Worm (Caenorhabditis elegans) whole organism, L1 larva: ENCODE data around the gene Y44A6C.2.

Experiments
- C04F5.9 ChIP-seq: sonication (generic microtip); optimal IDR thresholded peaks from 2 replicates; lab custom pipeline; 2016; ENCODE audit warnings: missing genetic modification characterization, missing compliant biosample characterization
- C16A3.4 ChIP-seq: fragments of 150-350 bp; optimal IDR thresholded peaks from 2 replicates; lab custom pipeline; 2014; ENCODE audit warnings: missing biosample characterization, missing genetic modification characterization
- C34B4.2 ChIP-seq: sonication (generic microtip); optimal IDR thresholded peaks from 2 replicates; lab custom pipeline; 2017; ENCODE audit warnings: mild to moderate bottlenecking, missing genetic modification characterization, missing compliant biosample characterization
- F16B12.6 ChIP-seq: fragments of 150-350 bp; optimal IDR thresholded peaks from 2 replicates; lab custom pipeline; 2014; ENCODE audit warnings: missing biosample characterization, missing genetic modification characterization
- aha-1 ChIP-seq: fragments of 150-350 bp; optimal IDR thresholded peaks from 2 replicates; lab custom pipeline; 2014; ENCODE audit warnings: missing biosample characterization, missing genetic modification characterization
- alr-1 ChIP-seq: fragments of 200-800 bp; sonication (Bioruptor generic); optimal IDR thresholded peaks from 2 replicates; lab custom pipeline; 2018; ENCODE audit warnings: borderline replicate concordance, mild to moderate bottlenecking, missing genetic modification characterization, missing compliant biosample characterization
- aly-2 ChIP-seq: fragments of 150-350 bp; optimal IDR thresholded peaks from 2 replicates; lab custom pipeline; 2014; ENCODE audit warnings: missing biosample characterization, missing genetic modification characterization
- ceh-63 ChIP-seq: fragments of 200-800 bp; sonication (Bioruptor generic); optimal IDR thresholded peaks from 2 replicates; lab custom pipeline; 2018; ENCODE audit warnings: mild to moderate bottlenecking, missing genetic modification characterization, missing compliant biosample characterization
- ceh-8 ChIP-seq: fragments of 200-800 bp; sonication (Bioruptor generic); optimal IDR thresholded peaks from 2 replicates; lab custom pipeline; 2018; ENCODE audit warnings: mild to moderate bottlenecking, missing genetic modification characterization, moderate library complexity, missing compliant biosample characterization
- egl-13 ChIP-seq: sonication (generic microtip); optimal IDR thresholded peaks from 2 replicates; lab custom pipeline; 2016; ENCODE audit warnings: missing genotype, missing genetic modification reagents, missing genetic modification characterization, missing compliant biosample characterization
- egl-27 ChIP-seq, 2 experiments: fragments of 150-350 bp in 1 of 2; sonication (generic microtip); optimal IDR thresholded peaks; 3 replicates each; lab custom pipeline; 2017 to 2018; ENCODE audit warnings: missing biosample characterization in 2 of 2, missing genetic modification characterization in 2 of 2, missing genetic modification reagents in 2 of 2
- elt-2 ChIP-seq: sonication (generic microtip); optimal IDR thresholded peaks from 2 replicates; lab custom pipeline; 2016; ENCODE audit warnings: missing genetic modification characterization, mild to moderate bottlenecking, inconsistent platforms, missing compliant biosample characterization, missing genetic modification reagents
- fkh-4 ChIP-seq: sonication (generic microtip); optimal IDR thresholded peaks from 2 replicates; lab custom pipeline; 2016; ENCODE audit warnings: missing compliant biosample characterization, missing genetic modification characterization, borderline replicate concordance
- fkh-8 ChIP-seq: sonication (generic microtip); optimal IDR thresholded peaks from 2 replicates; lab custom pipeline; 2016; ENCODE audit warnings: mild to moderate bottlenecking, missing genetic modification characterization, missing compliant biosample characterization
- grh-1 ChIP-seq: fragments of 200-800 bp; sonication (Bioruptor generic); IDR thresholded peaks from 2 replicates; pipeline ENCODE4 v1.3.6; 2022; ENCODE audit warnings: missing genetic modification reagents, missing genetic modification characterization, missing compliant biosample characterization
- hlh-4 ChIP-seq: sonication (generic microtip); optimal IDR thresholded peaks from 2 replicates; lab custom pipeline; 2016; ENCODE audit warnings: mild to moderate bottlenecking, missing genetic modification characterization, missing compliant biosample characterization
- jun-1 ChIP-seq: fragments of 150-350 bp; optimal IDR thresholded peaks from 2 replicates; lab custom pipeline; 2014; ENCODE audit warnings: missing biosample characterization, missing genetic modification reagents, missing genetic modification characterization
- lin-14 ChIP-seq: fragments of 200-800 bp; sonication (Bioruptor generic); optimal IDR thresholded peaks from 2 replicates; lab custom pipeline; 2018; ENCODE audit warnings: mild to moderate bottlenecking, missing genetic modification characterization, moderate library complexity, missing compliant biosample characterization
- lin-39 ChIP-seq: fragments of 150-350 bp; optimal IDR thresholded peaks from 2 replicates; lab custom pipeline; 2014; ENCODE audit warnings: missing biosample characterization, missing genetic modification reagents, missing genetic modification characterization
- mab-9 ChIP-seq: fragments of 200-800 bp; sonication (Bioruptor generic); IDR thresholded peaks from 2 replicates; pipeline ENCODE4 v1.3.6; 2022; ENCODE audit warnings: missing genetic modification reagents, missing genetic modification characterization, missing compliant biosample characterization
- mdl-1 ChIP-seq, 2 experiments: fragments of 150-350 bp; optimal IDR thresholded peaks; 2 replicates each; lab custom pipeline; 2014 to 2017; ENCODE audit warnings: missing biosample characterization in 2 of 2, missing genetic modification characterization in 2 of 2, inconsistent platforms in 1 of 2
- mef-2 ChIP-seq: fragments of 150-350 bp; optimal IDR thresholded peaks from 2 replicates; lab custom pipeline; 2014; ENCODE audit warnings: missing biosample characterization, missing genetic modification characterization
- mep-1 ChIP-seq: fragments of 150-350 bp; optimal IDR thresholded peaks from 2 replicates; lab custom pipeline; 2014; ENCODE audit warnings: missing biosample characterization, missing genetic modification characterization
- nhr-20 ChIP-seq: sonication (generic microtip); optimal IDR thresholded peaks from 2 replicates; lab custom pipeline; 2016; ENCODE audit warnings: mild to moderate bottlenecking, missing genetic modification characterization, missing compliant biosample characterization
- nhr-76 ChIP-seq: sonication (generic microtip); optimal IDR thresholded peaks from 2 replicates; lab custom pipeline; 2017; ENCODE audit warnings: missing biosample characterization, missing genetic modification characterization
- nhr-90 ChIP-seq: sonication (generic microtip); optimal IDR thresholded peaks from 2 replicates; lab custom pipeline; 2016; ENCODE audit warnings: mild to moderate bottlenecking, missing genetic modification characterization, missing compliant biosample characterization; ENCODE audit not compliant: poor library complexity
- pag-3 ChIP-seq: sonication (generic microtip); optimal IDR thresholded peaks from 2 replicates; lab custom pipeline; 2017; ENCODE audit warnings: missing genetic modification characterization, mild to moderate bottlenecking, missing compliant biosample characterization, antibody characterized with exemption, borderline replicate concordance; ENCODE audit not compliant: insufficient read depth
- pax-3 ChIP-seq: fragments of 200-800 bp; sonication (Bioruptor generic); optimal IDR thresholded peaks from 2 replicates; lab custom pipeline; 2018; ENCODE audit warnings: mild to moderate bottlenecking, missing genetic modification characterization, moderate library complexity, missing compliant biosample characterization
- pqm-1 ChIP-seq: sonication (generic microtip); optimal IDR thresholded peaks from 3 replicates; lab custom pipeline; 2017; ENCODE audit warnings: missing biosample characterization, missing genetic modification characterization
- skn-1 ChIP-seq: fragments of 150-350 bp; optimal IDR thresholded peaks from 2 replicates; lab custom pipeline; 2014; ENCODE audit warnings: missing biosample characterization, missing genetic modification characterization
- snpc-4 ChIP-seq: fragments of 150-350 bp; optimal IDR thresholded peaks from 2 replicates; lab custom pipeline; 2014; ENCODE audit warnings: missing biosample characterization, missing genetic modification characterization
- sox-4 ChIP-seq: sonication (generic microtip); optimal IDR thresholded peaks from 2 replicates; lab custom pipeline; 2016; ENCODE audit warnings: missing genetic modification characterization, missing compliant biosample characterization
- sptf-1 ChIP-seq: fragments of 150-350 bp; optimal IDR thresholded peaks from 2 replicates; lab custom pipeline; 2014; ENCODE audit warnings: missing biosample characterization, missing genetic modification characterization
- swsn-7 ChIP-seq: sonication (generic microtip); optimal IDR thresholded peaks from 2 replicates; lab custom pipeline; 2016; ENCODE audit warnings: missing genetic modification characterization, missing compliant biosample characterization
- tlp-1 ChIP-seq: fragments of 150-350 bp; optimal IDR thresholded peaks from 2 replicates; lab custom pipeline; 2014; ENCODE audit warnings: missing biosample characterization, missing genetic modification characterization
- xbp-1 ChIP-seq: sonication (generic microtip); optimal IDR thresholded peaks from 2 replicates; lab custom pipeline; 2016; ENCODE audit warnings: missing genetic modification characterization, missing compliant biosample characterization
- ztf-11 ChIP-seq, 2 experiments: sonication (generic microtip); optimal IDR thresholded peaks; 2 replicates each; lab custom pipeline; 2016 to 2017; ENCODE audit warnings: missing genetic modification characterization in 2 of 2, missing biosample characterization in 1 of 2, missing compliant biosample characterization in 1 of 2

The Y44A6C.2 gene

DNA sequence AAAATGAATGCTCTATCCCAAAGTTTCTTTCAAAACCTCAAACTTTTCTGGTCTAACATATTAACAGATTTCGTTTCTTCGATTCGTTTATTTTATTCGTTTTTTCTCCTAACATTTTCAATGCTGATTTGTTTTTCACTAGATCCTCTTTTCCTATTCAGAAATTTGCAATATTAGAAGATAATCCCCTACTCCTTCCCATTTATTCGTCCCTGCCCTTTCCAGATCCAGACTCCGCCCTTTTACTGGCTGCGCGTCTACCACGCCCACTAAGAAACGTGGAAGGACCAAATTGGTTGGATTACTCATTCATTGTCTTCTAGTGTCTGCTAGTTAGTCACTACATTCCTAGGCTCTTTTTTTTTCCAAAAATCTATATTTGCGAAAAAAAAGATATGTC is at the start of gene Y44A6C.2:
Gene Y44A6C.2 (plus strand): TSS at position 301 of the 400 bp plus-strand sequence.
- no peak for TF ChIP-seq pax-3 (tag; lab: Kevin White, UChicago)
- no peak for TF ChIP-seq ztf-11 (tag; optimal IDR thresholded peaks at IDR 0.05; lab: Kevin White, UChicago)
- no peak for TF ChIP-seq jun-1 (tag; lab: Kevin White, UChicago)
- no peak for TF ChIP-seq C34B4.2 (tag; lab: Kevin White, UChicago)
- TF ChIP-seq F16B12.6 (tag; lab: Kevin White, UChicago): no peak
- no peak for TF ChIP-seq skn-1
- TF ChIP-seq, all 84 proteins: peak for 0

DNA sequence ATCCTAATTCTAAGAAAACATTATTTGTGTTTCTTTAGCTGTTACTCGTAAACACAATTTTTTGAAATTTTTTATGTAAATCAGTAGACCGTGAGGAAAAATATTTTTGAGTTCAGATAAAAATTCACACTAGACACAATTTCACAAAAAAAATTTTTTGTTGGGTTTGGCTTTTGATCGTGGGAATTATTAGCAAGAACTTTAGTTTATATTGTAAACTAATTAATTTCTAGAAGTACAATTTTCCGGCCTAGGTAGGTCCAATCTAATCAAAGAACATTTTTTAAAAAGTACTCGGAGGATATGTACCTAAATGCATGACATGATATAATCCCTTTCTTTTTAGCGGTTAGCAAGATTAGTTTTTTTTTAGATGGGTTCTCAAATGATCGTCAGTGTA is 41.8 kb upstream of the Y44A6C.2 start:
- TF ChIP-seq elt-2 (tag; lab: Kevin White, UChicago) (no peak), fkh-8 (tag; lab: Kevin White, UChicago) (peak; percentile 31)
- TF ChIP-seq, all 84 proteins: peak for 1

DNA sequence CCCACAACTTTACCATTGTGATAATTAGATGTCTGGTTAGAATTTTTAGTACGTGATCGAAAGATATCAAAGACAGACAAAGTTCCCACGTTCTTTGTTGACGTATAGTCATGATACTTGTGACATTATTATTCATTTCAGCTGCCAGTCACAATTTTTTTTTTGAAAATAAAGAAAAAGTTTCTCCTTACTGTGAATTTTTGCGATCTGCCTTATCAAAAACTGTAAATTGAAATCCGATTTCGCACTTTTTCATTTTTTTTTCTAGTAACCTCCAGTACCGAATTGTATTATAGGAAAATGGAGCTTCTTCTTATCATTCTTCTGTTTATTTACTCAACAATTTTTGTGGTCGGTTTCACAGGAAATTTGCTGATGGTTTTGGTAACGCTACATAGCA is 40.9 kb upstream of the Y44A6C.2 start, which contains the start of gene srsx-35:
Gene srsx-35 (plus strand): TSS at position 301 of the 400 bp plus-strand sequence.
- TF ChIP-seq lin-14 (GFP tag; lab: Kevin White, UChicago) (no peak), mdl-1 (tag; optimal IDR thresholded peaks at IDR 0.05; lab: Kevin White, UChicago) (no peak), egl-13 (tag; lab: Kevin White, UChicago) (no peak), aha-1 (tag; lab: Kevin White, UChicago) (no peak), swsn-7 (tag; lab: Kevin White, UChicago) (no peak), nhr-90 (tag; lab: Kevin White, UChicago) (no peak), mep-1 (tag; lab: Kevin White, UChicago) (no peak), C16A3.4 (tag; lab: Kevin White, UChicago) (no peak), ceh-8 (no peak), sptf-1 (tag; lab: Kevin White, UChicago) (no peak), egl-27 (tag; optimal IDR thresholded peaks at IDR 0.05; lab: Kevin White, UChicago) (no peak), sox-4 (no peak), mef-2 (tag; lab: Kevin White, UChicago) (no peak), pag-3 (tag; lab: Kevin White, UChicago) (no peak), grh-1 (GFP tag; lab: Robert Waterston, UW) (no peak), pqm-1 (tag; lab: Kevin White, UChicago) (no peak), fkh-4 (tag; lab: Kevin White, UChicago) (no peak), xbp-1 (tag; lab: Kevin White, UChicago) (no peak), lin-39 (tag; lab: Kevin White, UChicago) (no peak)

ce11 chrV:20681824-20682223 is 40.2 kb upstream of the Y44A6C.2 start:
- TF ChIP-seq snpc-4 (tag; lab: Kevin White, UChicago) (peak; percentile 86), nhr-20 (tag; lab: Kevin White, UChicago) (no peak)

- no peak for TF ChIP-seq hlh-4
- TF ChIP-seq ceh-8: no peak
- no peak for TF ChIP-seq ceh-63
- no peak for TF ChIP-seq C04F5.9 (tag; lab: Kevin White, UChicago)
- TF ChIP-seq mab-9 (GFP tag; lab: Robert Waterston, UW): no peak
- TF ChIP-seq nhr-76 (tag; lab: Kevin White, UChicago): no peak
- no peak for TF ChIP-seq swsn-7 (tag; lab: Kevin White, UChicago)
- TF ChIP-seq tlp-1 (tag; lab: Kevin White, UChicago): no peak
- no peak for TF ChIP-seq jun-1 (tag; lab: Kevin White, UChicago)
- no peak for TF ChIP-seq alr-1
- TF ChIP-seq aly-2 (tag; lab: Kevin White, UChicago): no peak
- TF ChIP-seq, all 84 proteins: peak for 0
Observed at ce11 chrV:20682309-20682708, 39.7 kb upstream of the Y44A6C.2 start.
